Worm (Caenorhabditis elegans): ENCODE results near the gene C46A5.4.

The C46A5.4 gene

DNA sequence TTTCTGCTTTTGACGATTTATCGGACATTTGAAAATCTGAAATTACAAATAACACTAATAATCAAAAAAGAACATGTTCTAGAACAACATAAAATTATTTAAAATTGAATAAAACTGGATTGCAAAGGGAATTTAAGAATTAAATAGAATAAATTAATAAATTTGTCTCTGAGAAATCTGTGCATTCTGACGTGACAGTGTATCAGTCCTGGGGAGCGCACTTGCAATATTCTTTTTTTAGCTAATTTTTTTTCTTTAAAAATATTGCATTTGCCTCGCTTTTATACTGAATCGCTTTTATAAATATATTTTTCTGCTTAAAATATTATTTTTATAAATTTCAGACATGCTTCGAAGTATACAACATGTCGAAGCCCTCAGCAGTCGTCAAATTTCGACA, 47.4 kb downstream of the C46A5.4 start, which contains the start of the genes mrpl-1, emc-6 and mrps-24 (continued):
- no peak for TF ChIP-seq ces-1 (GFP tag; optimal IDR thresholded peaks at IDR 0.05)
- peak; percentile 18 for TF ChIP-seq fkh-8 (tag; optimal IDR thresholded peaks at IDR 0.05)
- TF ChIP-seq unc-130 (tag; optimal IDR thresholded peaks at IDR 0.05): peak; percentile 44
- no peak for TF ChIP-seq mab-9 (GFP tag; IDR thresholded peaks at IDR 0.05)
- no peak for TF ChIP-seq fkh-10 (GFP tag; optimal IDR thresholded peaks at IDR 0.05)
- TF ChIP-seq nhr-77 (tag; optimal IDR thresholded peaks at IDR 0.05): no peak
- no peak for TF ChIP-seq ceh-88 (GFP tag; IDR thresholded peaks at IDR 0.05)
- TF ChIP-seq nhr-28 (tag; optimal IDR thresholded peaks at IDR 0.05): no peak
- TF ChIP-seq lin-13 (GFP tag; optimal IDR thresholded peaks at IDR 0.05): peak; percentile 37
- no peak for TF ChIP-seq sox-4 (tag; optimal IDR thresholded peaks at IDR 0.05)
- TF ChIP-seq nhr-19 (GFP tag; conservative IDR thresholded peaks at IDR 0.05): peak; percentile 58
- TF ChIP-seq ztf-11 (tag; optimal IDR thresholded peaks at IDR 0.05): no peak
- TF ChIP-seq blmp-1 (tag; optimal IDR thresholded peaks at IDR 0.05): peak; percentile 50
- TF ChIP-seq ztf-4 (tag; optimal IDR thresholded peaks at IDR 0.05): no peak

DNA sequence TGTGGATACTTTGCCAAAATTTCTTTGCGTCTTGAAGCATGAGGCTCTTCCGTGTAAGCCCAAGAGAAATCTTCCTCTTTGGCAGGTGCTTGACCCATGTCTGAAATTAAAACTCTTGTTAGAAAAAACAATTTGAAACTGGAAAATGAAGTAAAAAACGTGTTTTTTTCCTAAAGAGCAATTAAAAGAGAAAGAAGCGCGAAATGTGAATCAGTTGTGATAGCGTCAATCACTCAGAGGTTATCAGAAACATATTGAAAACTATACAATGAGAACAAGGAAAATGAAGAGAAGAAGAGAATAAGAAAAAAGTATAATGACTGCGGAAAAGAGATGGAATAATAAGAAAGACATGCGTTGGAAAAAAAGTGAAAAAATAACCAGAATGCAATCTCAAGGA, 50.3 kb downstream of the C46A5.4 start, which contains the start of gene F33D4.4:
Gene F33D4.4 (minus strand): TSS at position 101 of the 400 bp plus-strand sequence.
- TF ChIP-seq blmp-1 (tag; optimal IDR thresholded peaks at IDR 0.05) (peak; percentile 49), ceh-8 (GFP tag; optimal IDR thresholded peaks at IDR 0.05) (no peak), pqm-1 (tag; optimal IDR thresholded peaks at IDR 0.05) (no peak), mep-1 (tag; optimal IDR thresholded peaks at IDR 0.05) (no peak), skn-1 (tag; optimal IDR thresholded peaks at IDR 0.05) (no peak), dsc-1 (tag; optimal IDR thresholded peaks at IDR 0.05) (peak; percentile 34)

DNA sequence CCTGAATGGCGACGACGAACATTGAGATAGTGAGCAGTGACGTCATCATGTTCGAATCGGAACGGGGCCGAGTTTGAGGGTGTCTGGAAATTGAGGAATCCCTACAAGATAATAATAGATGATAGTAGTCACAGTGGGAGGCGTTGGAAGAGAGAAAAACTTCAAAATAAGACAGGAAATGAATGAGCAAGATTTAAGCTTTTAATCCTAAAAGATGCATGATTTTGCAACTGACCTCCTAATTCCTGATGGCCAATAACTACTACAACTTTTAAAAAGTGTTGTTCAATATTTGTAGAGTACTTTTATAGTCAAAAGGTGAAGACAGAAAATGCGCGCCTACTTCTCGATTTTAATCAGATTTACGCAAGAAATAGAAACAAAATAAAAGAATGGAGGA, 58.8 kb downstream of the C46A5.4 start, which contains the start of gene flp-13:
Gene flp-13 (minus strand): TSS at position 101 of the 400 bp plus-strand sequence.
- TF ChIP-seq mef-2 (tag; optimal IDR thresholded peaks at IDR 0.05): no peak
- TF ChIP-seq aly-2 (tag; optimal IDR thresholded peaks at IDR 0.05): no peak
- no peak for TF ChIP-seq hpl-2 (GFP tag; optimal IDR thresholded peaks at IDR 0.05)
- TF ChIP-seq egl-27 (tag; optimal IDR thresholded peaks at IDR 0.05): no peak
- TF ChIP-seq zip-4 (GFP tag; optimal IDR thresholded peaks at IDR 0.05): no peak
- no peak for TF ChIP-seq unc-86 (tag; optimal IDR thresholded peaks at IDR 0.05)
- TF ChIP-seq nhr-19 (GFP tag; conservative IDR thresholded peaks at IDR 0.05): no peak
- no peak for TF ChIP-seq nhr-28 (tag; optimal IDR thresholded peaks at IDR 0.05)
- TF ChIP-seq nhr-71 (tag; optimal IDR thresholded peaks at IDR 0.05): no peak
- no peak for TF ChIP-seq snpc-4 (tag; optimal IDR thresholded peaks at IDR 0.05)
- TF ChIP-seq lin-15B (tag; optimal IDR thresholded peaks at IDR 0.05): no peak
- TF ChIP-seq xbp-1 (tag; optimal IDR thresholded peaks at IDR 0.05): no peak
- TF ChIP-seq hlh-4 (tag; optimal IDR thresholded peaks at IDR 0.05): no peak
- no peak for TF ChIP-seq nhr-76 (tag; optimal IDR thresholded peaks at IDR 0.05)
- no peak for TF ChIP-seq C16A3.4 (tag; optimal IDR thresholded peaks at IDR 0.05)
- no peak for TF ChIP-seq C34B4.2 (tag; optimal IDR thresholded peaks at IDR 0.05)
- TF ChIP-seq nhr-77 (tag; optimal IDR thresholded peaks at IDR 0.05): no peak
